Fruit fly (Drosophila melanogaster): ENCODE results near the gene SuUR.

SuUR gene

DNA sequence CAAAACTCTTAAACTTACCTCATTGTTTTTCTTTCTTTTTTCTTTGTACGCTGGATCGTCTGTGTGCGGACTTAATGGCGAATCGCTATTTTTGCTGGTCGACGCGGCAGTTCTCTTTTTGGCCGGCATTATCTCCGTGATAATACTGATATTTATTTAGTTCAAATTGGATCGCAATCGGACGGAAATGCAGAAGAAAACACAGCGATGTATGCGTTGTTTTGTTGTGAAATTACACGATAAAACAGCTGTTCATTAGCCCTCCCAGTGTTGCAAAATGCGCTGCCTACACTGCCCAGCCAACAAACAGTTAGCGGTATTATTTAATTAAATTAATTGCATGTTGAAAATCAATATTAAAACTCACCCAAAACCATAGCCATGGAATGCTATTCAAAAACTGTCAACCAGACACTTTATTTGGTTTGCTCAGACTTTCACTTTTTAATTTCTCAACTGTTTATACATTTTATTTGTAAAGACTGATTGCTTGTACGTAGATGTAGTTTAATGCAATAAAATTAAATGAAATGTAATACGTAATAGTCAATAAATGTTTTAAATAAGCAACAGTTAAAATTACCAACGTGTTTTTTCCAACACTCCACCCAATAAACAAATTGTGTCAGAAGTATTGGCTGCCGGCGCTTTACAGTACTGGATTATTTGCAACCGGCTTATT is 33.3 kb downstream of the SuUR start, which contains the start of the genes Irbp18 and APP-BP1:
Gene Irbp18 (minus strand): TSS at position 205 of the 682 bp plus-strand sequence.
Gene APP-BP1 (plus strand): TSS at position 431 of the 682 bp plus-strand sequence.
- TF ChIP-seq Myc (optimal IDR thresholded peaks at IDR 0.05): no peak
- TF ChIP-seq ttk (optimal IDR thresholded peaks at IDR 0.05): no peak
- TF ChIP-seq h (optimal IDR thresholded peaks at IDR 0.05): no peak
- TF ChIP-seq psq (optimal IDR thresholded peaks at IDR 0.05): no peak
- no peak for TF ChIP-seq Sin3A (optimal IDR thresholded peaks at IDR 0.05)
- TF ChIP-seq insv (optimal IDR thresholded peaks at IDR 0.05): no peak

DNA sequence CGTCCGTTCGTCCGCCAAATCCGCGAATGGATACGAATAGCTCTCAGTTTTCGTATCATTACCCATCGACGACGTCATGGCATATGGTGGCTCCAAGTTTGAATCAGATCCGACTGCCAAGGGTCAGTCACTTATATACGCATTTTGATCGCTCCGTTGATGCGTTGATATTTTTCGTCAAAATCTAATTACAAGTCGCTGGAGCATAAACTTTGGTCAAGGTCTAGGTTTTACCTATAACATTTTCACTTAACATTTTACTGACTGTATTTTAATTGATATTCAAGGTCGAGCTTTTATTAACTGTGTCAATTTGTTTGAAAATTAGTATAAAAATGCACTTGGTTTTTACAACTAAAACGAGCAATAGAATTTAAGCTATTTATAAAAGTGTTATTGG is 36.8 kb downstream of the SuUR start, which contains the start of gene Elo68beta:
Gene Elo68beta (minus strand): TSS at position 101 of the 400 bp plus-strand sequence.
- TF ChIP-seq ttk (optimal IDR thresholded peaks at IDR 0.05): no peak

DNA sequence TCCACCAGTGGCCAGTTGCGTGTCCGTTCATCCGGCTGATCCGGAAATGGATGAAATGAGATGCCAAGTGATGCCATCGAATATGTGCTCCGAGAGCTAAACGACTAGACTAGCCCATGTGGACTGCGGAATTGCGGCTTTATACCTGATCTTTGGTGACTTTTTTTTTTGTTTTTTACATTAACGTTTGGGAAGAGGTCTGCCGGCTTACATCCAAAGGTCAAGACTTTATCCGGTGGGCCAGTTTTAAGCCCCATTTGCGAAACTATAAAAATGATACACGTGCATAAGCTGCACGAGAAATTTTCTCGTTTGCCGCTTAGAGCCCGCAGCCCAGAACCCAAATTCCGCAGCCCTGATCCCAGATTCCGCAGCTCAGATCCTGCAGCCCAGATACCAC is 38.1 kb downstream of the SuUR start, which contains the start of gene Elo68alpha:
Gene Elo68alpha (minus strand): TSS at position 101 of the 400 bp plus-strand sequence.
- TF ChIP-seq Myc (optimal IDR thresholded peaks at IDR 0.05) (no peak), Sin3A (optimal IDR thresholded peaks at IDR 0.05) (no peak), ttk (optimal IDR thresholded peaks at IDR 0.05) (no peak), insv (optimal IDR thresholded peaks at IDR 0.05) (no peak), h (optimal IDR thresholded peaks at IDR 0.05) (no peak), psq (optimal IDR thresholded peaks at IDR 0.05) (no peak)

DNA sequence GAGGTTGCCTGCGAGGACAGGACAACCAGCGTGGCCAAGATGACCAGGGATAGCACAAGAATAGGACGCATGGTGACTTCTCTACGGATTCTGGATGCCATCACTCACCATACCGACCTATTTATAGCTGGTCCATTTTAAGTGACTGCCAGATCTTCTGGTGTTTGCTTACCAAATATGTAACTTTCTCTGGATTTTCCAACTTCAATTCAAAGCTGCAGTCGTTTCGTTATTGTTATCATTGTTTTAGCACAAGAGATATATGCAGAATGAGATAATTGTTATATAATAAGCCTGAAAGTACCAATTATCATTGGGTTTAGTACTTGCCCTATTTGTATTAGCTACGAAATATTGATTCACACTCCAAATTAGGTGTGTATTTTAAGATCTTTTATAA is 39.0 kb downstream of the SuUR start, which contains the start of gene CG32071:
Gene CG32071 (minus strand): TSS at position 101 of the 400 bp plus-strand sequence.
- no peak for TF ChIP-seq psq (optimal IDR thresholded peaks at IDR 0.05)
- TF ChIP-seq insv (optimal IDR thresholded peaks at IDR 0.05): no peak
- no peak for TF ChIP-seq ttk (optimal IDR thresholded peaks at IDR 0.05)
- TF ChIP-seq Myc (optimal IDR thresholded peaks at IDR 0.05): no peak
- TF ChIP-seq h (optimal IDR thresholded peaks at IDR 0.05): no peak
- no peak for TF ChIP-seq Sin3A (optimal IDR thresholded peaks at IDR 0.05)

DNA sequence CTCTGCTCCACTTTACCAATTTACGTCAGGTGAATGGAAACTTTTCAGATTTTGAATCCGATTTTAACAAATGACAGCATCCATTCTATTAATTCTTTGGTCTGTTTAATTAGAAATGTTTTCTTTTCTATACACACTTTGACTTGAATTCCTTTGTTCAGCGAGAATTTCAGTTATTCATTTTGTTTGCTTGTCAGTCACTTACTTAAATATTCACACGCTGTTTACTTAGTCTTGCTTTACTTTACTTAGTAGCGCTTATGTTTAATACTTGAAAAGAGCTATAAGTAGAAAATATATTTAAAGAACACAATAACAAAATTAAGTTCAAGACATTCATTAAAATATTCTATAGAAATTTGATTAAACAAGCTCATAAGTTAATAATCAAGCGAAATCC is 42.6 kb downstream of the SuUR start, which contains the start of gene CG32073:
Gene CG32073 (minus strand): TSS at position 151 of the 400 bp plus-strand sequence.
- TF ChIP-seq h (optimal IDR thresholded peaks at IDR 0.05) (no peak), Sin3A (optimal IDR thresholded peaks at IDR 0.05) (no peak), Myc (optimal IDR thresholded peaks at IDR 0.05) (no peak), ttk (optimal IDR thresholded peaks at IDR 0.05) (no peak), psq (optimal IDR thresholded peaks at IDR 0.05) (no peak), insv (optimal IDR thresholded peaks at IDR 0.05) (no peak)

DNA sequence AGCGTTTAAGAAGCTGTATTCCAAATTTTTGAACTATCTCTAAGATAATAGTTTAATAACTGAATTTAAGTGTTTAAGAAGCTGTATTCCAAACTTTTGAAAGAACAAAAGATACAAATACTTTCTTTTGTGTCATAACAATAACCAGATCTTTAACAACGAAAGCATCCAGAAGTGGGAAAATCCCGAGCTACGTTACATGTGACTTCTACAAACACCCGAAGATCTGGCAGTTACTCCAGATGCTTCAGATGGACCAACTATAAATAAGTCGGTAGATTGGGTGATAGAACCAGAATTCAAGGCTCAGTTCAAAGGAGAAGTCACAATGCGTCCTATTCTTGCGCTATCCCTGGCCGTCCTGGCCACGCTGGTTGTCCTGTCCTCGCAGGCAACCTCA is 43.1 kb downstream of the SuUR start, which contains the start of gene CG12522:
Gene CG12522 (plus strand): TSS at position 301 of the 400 bp plus-strand sequence.
- no peak for TF ChIP-seq insv (optimal IDR thresholded peaks at IDR 0.05)

DNA sequence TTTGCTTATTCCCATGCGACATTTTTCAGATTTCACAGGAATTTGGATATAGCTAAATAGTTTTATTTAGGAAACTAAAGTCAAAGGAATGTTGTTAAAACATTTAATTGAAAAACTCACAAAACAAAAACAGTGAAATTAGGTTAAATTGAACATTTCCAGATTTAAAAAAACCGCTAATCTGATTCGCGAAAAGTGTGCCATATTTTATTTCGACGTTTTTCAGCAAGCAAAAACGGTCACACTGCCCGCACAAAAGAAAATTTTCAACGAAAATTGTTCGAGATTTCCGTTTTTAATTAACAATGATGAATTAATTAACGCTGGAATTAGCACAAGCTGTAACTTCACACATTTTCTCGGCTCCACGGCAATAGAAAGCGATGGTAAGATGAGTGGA is 44.7 kb downstream of the SuUR start, which contains the start of the genes CG34012 and emei:
Gene CG34012 (minus strand): TSS at position 52 of the 400 bp plus-strand sequence.
Gene emei (plus strand): TSS at position 237 of the 400 bp plus-strand sequence.
- TF ChIP-seq Sin3A (optimal IDR thresholded peaks at IDR 0.05) (no peak), ttk (optimal IDR thresholded peaks at IDR 0.05) (no peak), h (optimal IDR thresholded peaks at IDR 0.05) (no peak), psq (optimal IDR thresholded peaks at IDR 0.05) (no peak), insv (optimal IDR thresholded peaks at IDR 0.05) (no peak), Myc (optimal IDR thresholded peaks at IDR 0.05) (no peak)

DNA sequence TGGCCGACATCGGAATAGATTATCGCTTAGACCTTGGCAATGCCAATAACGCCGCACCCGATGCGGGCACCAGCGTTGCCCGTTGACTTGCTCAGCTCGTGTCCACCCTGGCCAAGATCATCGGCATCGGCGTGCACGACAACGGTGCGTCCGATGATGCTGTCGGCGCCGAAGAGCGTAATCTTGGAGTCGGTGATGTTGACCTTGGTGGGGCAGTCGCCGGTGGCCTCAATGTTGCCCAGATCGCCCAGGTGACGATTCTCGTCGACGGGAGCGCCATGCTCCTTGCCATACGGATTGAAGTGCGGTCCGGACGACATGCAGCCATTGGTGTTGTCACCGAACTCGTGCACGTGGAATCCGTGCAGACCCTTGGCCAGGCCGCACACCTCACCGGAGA is 47.6 kb downstream of the SuUR start:
- TF ChIP-seq ttk (optimal IDR thresholded peaks at IDR 0.05): no peak
- no peak for TF ChIP-seq psq (optimal IDR thresholded peaks at IDR 0.05)
- no peak for TF ChIP-seq insv (optimal IDR thresholded peaks at IDR 0.05)
- TF ChIP-seq Sin3A (optimal IDR thresholded peaks at IDR 0.05): no peak

DNA sequence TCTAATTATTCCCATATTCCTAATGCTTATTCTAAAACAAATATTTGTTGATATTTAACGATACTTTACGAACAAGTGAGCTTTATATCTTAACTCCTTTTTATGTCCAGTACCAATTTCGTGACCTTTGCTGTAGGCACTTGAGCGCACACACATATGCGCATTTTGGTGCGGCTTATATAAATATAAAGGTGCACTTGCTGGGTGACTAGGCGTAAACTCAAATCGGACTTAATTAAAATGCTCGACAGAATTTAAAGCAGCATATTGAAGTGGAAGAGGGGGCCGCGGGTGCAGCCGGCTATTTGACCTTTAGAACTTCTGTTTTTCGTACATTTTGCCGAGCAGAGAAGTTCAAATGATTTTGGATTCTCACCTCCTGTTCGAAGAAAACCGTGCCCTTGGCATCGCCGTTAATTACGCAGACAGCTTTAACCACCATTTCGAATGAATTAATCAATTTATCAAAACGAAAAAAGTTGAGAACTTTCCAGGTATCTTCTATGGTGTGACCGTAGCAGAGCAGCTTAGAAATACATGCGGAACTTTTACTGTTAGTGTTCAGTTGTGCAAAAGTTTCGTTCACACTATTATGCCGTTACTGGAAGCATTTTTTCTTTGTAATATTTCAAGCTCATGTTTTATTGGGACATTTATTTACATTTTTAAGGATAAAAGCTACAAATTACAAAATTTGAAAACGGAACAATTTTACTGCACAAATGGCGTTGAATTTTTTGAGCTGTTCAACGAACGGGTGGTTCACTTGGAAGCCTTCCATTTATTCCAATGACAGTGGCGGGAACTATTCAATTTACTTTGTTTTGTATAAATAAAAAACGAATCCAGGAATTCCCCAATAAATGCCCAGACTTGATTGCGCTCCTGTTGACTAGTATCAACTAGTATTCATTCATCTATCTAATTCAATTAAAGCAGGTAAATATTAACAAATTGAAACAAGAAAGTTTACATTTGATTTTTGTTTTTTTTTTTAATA is 48.7 kb downstream of the SuUR start, which contains the start of gene Sod1:
Gene Sod1 (minus strand): TSS at position 543 of the 1,000 bp plus-strand sequence.
- TF ChIP-seq insv (optimal IDR thresholded peaks at IDR 0.05): no peak
- TF ChIP-seq Sin3A (optimal IDR thresholded peaks at IDR 0.05): no peak
- no peak for TF ChIP-seq Myc (optimal IDR thresholded peaks at IDR 0.05)
- no peak for TF ChIP-seq h (optimal IDR thresholded peaks at IDR 0.05)
- no peak for TF ChIP-seq psq (optimal IDR thresholded peaks at IDR 0.05)
- TF ChIP-seq ttk (optimal IDR thresholded peaks at IDR 0.05): no peak

DNA sequence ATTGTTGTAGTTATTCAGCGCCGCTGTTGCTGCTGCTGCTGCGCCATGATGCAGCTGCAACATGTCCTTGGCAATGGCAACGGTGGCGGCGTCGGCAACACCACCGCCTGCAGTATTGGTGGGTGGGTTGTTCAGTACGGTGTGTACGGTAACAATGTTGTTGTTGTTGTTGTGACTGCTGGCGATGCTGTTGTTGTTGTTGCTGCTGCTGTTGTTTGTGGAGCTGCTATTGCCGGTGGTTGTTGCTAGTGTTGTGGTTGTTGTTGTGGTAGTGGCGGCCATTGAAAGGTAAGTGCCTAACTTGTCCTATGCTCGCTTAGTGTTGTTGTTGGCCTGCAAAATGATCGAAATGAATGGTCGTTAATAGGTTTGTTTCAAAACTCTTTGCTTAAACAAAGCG is 52.9 kb downstream of the SuUR start:
- TF ChIP-seq h (optimal IDR thresholded peaks at IDR 0.05) (no peak), psq (optimal IDR thresholded peaks at IDR 0.05) (no peak), ttk (optimal IDR thresholded peaks at IDR 0.05) (no peak), Myc (optimal IDR thresholded peaks at IDR 0.05) (no peak), Sin3A (optimal IDR thresholded peaks at IDR 0.05) (no peak), insv (optimal IDR thresholded peaks at IDR 0.05) (no peak)
